Worm (Caenorhabditis elegans): ENCODE data around the gene srv-8.

srv-8 gene

ce11 chrV:13402524-13402923, 18.0 kb downstream of the srv-8 start:
- no peak for TF ChIP-seq unc-62 (GFP tag; optimal IDR thresholded peaks at IDR 0.05)

DNA sequence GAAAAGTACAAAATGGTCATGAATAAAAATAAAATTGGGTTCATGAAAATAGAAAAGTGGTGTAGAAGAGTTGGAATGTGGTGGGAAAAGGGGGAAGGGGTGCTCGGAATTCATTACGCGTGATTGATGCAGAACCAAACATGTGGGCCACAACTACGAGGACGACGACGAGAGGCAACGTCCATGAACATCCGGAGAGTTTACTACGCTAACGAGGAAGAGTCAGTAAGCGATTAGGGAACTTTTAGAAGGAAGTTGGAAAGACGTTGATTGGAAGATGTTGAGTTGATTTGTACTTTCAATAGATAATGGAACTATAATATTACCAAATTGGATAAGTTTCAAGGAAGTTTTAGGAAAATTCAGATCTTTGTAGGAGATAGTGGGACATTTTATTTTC, 18.9 kb downstream of the srv-8 start:
- TF ChIP-seq unc-62 (GFP tag; optimal IDR thresholded peaks at IDR 0.05), result no peak

DNA sequence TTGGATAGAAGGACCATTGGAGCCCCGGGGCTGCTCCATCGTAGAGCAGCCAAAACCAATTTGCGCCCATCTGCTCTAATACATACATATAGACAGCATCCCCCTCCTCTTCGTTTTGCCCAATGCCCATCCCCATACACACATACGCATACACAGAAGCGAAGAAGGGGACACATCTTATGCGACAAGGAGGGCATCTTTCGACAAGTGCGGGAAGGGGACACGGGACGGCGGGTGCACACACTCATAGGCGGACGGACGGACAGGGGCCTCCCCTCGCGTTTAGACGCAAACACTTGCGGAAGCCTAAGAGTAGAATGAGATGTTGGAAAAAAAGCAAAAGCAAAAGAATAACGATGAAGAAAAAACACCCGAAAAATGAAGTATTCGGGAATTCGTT, 24.1 kb downstream of the srv-8 start:
- TF ChIP-seq unc-62 (GFP tag; optimal IDR thresholded peaks at IDR 0.05), result no peak

DNA sequence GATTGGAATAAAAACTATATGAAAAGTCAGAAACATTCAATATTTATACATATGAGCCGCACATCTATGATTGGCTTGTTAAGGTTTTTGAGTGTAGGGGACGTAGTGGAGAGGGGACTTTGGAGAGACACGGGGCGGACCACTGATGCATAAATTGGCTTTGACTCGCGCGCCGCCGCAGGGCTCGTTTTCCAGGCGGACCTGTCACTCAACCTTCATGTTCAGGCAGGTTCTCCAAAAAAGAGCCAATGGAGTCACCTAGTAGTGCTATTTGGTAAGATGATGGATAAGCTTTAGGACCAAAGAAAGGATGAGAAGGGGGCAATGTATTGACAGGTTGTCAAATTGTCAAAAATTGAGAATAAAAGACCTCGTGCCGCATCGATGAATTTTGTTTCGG, 25.6 kb downstream of the srv-8 start:
- no peak for TF ChIP-seq unc-62 (GFP tag; optimal IDR thresholded peaks at IDR 0.05)

ce11 chrV:13393333-13393803, 27.2 kb downstream of the srv-8 start:
- no peak for TF ChIP-seq unc-62 (GFP tag; optimal IDR thresholded peaks at IDR 0.05)

- TF ChIP-seq unc-62 (GFP tag; optimal IDR thresholded peaks at IDR 0.05), result no peak
Observed at ce11 chrV:13391378-13392258, 28.9 kb downstream of the srv-8 start, which contains the start of gene somi-1. Gene somi-1 (minus strand): TSS chrV:13391395.

DNA sequence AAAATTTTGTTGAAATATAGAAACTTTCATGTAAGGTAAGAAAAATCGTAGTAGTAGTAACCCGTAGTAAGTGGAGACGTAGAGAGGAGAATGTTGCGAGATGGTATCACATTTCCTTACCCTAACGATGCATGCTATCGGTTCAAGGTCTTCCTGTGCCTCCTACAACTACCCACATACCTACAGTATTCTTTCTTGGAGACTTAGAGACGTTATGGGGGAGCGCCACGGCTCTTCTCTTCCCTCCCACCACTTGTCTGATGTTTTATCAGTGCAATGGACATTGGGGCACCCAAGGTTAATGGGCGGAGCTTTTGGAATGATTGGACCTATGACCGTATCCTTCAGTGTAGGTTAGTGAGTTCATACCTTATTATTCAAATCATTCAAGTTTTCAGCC, 29.6 kb downstream of the srv-8 start:
- TF ChIP-seq unc-62 (GFP tag; optimal IDR thresholded peaks at IDR 0.05), result no peak

- no peak for TF ChIP-seq unc-62 (GFP tag; optimal IDR thresholded peaks at IDR 0.05)
Observed at ce11 chrV:13389454-13389853, 31.1 kb downstream of the srv-8 start.

ce11 chrV:13388961-13389360, 31.6 kb downstream of the srv-8 start:
- TF ChIP-seq unc-62 (GFP tag; optimal IDR thresholded peaks at IDR 0.05), result no peak

DNA sequence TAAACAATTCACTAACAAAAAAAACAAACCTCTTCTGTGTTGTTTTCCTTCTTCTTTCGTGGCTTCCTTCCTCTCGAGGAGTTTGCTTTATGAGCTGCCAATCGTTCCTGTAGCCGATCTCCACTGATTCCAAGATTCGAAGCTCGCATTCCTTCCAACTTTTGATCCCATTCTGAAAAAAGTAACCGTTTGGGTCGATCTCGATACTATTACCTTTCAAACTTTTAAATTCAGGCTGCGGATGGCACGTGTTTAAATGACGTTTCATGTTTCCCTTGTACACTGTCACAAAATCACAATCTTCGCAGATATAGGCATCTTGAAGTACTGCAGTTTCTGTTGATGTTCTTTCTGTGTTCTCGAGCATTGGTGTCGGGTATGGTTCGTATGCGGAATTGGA, 33.1 kb downstream of the srv-8 start:
- TF ChIP-seq unc-62 (GFP tag; optimal IDR thresholded peaks at IDR 0.05), result no peak

- TF ChIP-seq unc-62 (GFP tag; optimal IDR thresholded peaks at IDR 0.05), result no peak
Observed at ce11 chrV:13385798-13386197, 34.7 kb downstream of the srv-8 start, which contains the start of gene gcy-34. Gene gcy-34 (minus strand): TSS chrV:13385898.

ce11 chrV:13380980-13381379, 39.6 kb downstream of the srv-8 start, which contains the start of gene cpz-2:
Gene cpz-2 (plus strand): TSS chrV:13381189.
- no peak for TF ChIP-seq unc-62 (GFP tag; optimal IDR thresholded peaks at IDR 0.05)

ce11 chrV:13380178-13380577, 40.4 kb downstream of the srv-8 start, which contains the start of gene ifbp-1:
Gene ifbp-1 (minus strand): TSS chrV:13380262.
- TF ChIP-seq unc-62 (GFP tag; optimal IDR thresholded peaks at IDR 0.05), result no peak

- no peak for TF ChIP-seq unc-62 (GFP tag; optimal IDR thresholded peaks at IDR 0.05)
Observed at ce11 chrV:13377130-13377529, 43.4 kb downstream of the srv-8 start.

- no peak for TF ChIP-seq unc-62 (GFP tag; optimal IDR thresholded peaks at IDR 0.05)
Observed at ce11 chrV:13375861-13376260, 44.7 kb downstream of the srv-8 start.

DNA sequence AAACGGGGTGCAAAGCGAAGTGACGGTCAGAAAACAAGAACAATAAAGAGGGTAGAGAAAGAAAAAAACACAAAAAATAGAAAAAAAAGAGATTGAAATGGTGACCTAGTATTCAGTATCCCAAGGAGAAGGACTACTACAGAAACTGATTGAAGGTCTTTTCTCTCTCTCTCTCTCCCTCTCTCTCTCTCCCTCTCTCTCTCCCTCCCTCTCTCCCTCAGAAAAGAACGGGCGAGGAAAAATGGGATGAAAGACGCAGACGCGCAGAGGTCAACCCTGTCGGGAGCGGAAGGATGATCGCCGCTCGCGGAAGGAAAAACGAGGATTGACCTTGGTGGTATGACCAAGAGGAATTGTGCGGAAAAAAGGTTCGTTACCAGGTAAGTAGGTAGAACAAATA, 46.0 kb downstream of the srv-8 start:
- TF ChIP-seq unc-62 (GFP tag; optimal IDR thresholded peaks at IDR 0.05), result no peak

DNA sequence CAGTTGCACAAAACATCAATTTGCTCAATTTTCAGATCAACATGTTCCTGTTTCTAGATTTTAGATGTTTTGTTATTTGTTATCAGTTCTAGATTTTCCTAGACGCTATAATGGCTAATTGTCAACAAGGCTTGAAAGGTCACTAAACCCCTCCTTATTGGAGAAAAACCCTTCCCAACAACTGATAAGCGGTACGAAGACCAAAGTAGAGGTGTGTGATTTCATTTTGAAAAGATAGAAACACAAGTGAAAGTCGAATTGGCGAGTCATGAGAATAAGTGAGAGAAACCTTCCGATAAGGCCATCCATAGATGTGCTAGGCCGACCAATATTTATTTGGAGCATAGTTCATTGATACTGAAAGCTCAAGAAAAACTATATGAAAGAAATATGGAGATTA, 46.9 kb downstream of the srv-8 start:
- no peak for TF ChIP-seq unc-62 (GFP tag; optimal IDR thresholded peaks at IDR 0.05)

All from whole organism, dauer.